Fruit fly (Drosophila melanogaster) whole organism, pupa: ENCODE measurements around the gene CG1271.

ENCODE experiments used
- CG10348 ChIP-seq: fragments of 200-800 bp; sonication (Bioruptor generic); IDR thresholded peaks from 2 replicates; pipeline ENCODE4 v1.3.6; 2022; ENCODE audit warnings: missing biosample characterization, missing genetic modification characterization
- CG12605 ChIP-seq: fragments of 200-800 bp; sonication (Bioruptor generic); IDR thresholded peaks from 2 replicates; pipeline ENCODE4 v1.3.6; 2022; ENCODE audit warnings: missing biosample characterization, missing genetic modification characterization
- CG13204 ChIP-seq: fragments of 200-800 bp; sonication (Bioruptor generic); optimal IDR thresholded peaks from 2 replicates; lab custom pipeline; 2018; ENCODE audit warnings: missing biosample characterization, mild to moderate bottlenecking, missing genetic modification characterization, moderate library complexity
- CG14655 ChIP-seq: fragments of 200-800 bp; sonication (Bioruptor generic); optimal IDR thresholded peaks from 3 replicates; lab custom pipeline; 2017; ENCODE audit warnings: mild to moderate bottlenecking, missing biosample characterization, missing genetic modification reagents, missing genetic modification characterization
- CG15710 ChIP-seq: fragments of 200-800 bp; sonication (Bioruptor generic); optimal IDR thresholded peaks from 2 replicates; lab custom pipeline; 2018; ENCODE audit warnings: missing biosample characterization, mild to moderate bottlenecking, missing genetic modification characterization, moderate library complexity
- CG17806 ChIP-seq: fragments of 200-800 bp; sonication (Bioruptor generic); optimal IDR thresholded peaks from 2 replicates; lab custom pipeline; 2018; ENCODE audit warnings: missing biosample characterization, mild to moderate bottlenecking, missing genetic modification characterization, moderate library complexity
- CG32121 ChIP-seq: fragments of 200-800 bp; sonication (Bioruptor generic); IDR thresholded peaks from 2 replicates; pipeline ENCODE4 v1.3.6; 2022; ENCODE audit warnings: missing biosample characterization, missing genetic modification characterization
- CG34367 ChIP-seq: fragments of 200-800 bp; sonication (Bioruptor generic); optimal IDR thresholded peaks from 2 replicates; lab custom pipeline; 2018; ENCODE audit warnings: missing biosample characterization, mild to moderate bottlenecking, missing genetic modification characterization
- CG4496 ChIP-seq: fragments of 200-800 bp; sonication (Bioruptor generic); IDR thresholded peaks from 3 replicates; pipeline ENCODE4 v1.3.6; 2022; ENCODE audit warnings: missing biosample characterization, missing genetic modification characterization
- CG8159 ChIP-seq: fragments of 200-800 bp; sonication (Bioruptor generic); optimal IDR thresholded peaks from 3 replicates; lab custom pipeline; 2018; ENCODE audit warnings: missing biosample characterization, mild to moderate bottlenecking, missing genetic modification characterization, moderate library complexity
- CG8301 ChIP-seq: fragments of 200-800 bp; sonication (Bioruptor generic); optimal IDR thresholded peaks from 2 replicates; lab custom pipeline; 2018; ENCODE audit warnings: missing biosample characterization, mild to moderate bottlenecking, missing genetic modification characterization
- CG9948 ChIP-seq: fragments of 200-800 bp; sonication (Bioruptor generic); optimal IDR thresholded peaks from 2 replicates; lab custom pipeline; 2018; ENCODE audit warnings: missing biosample characterization, mild to moderate bottlenecking, missing genetic modification characterization, moderate library complexity
- D1 ChIP-seq: fragments of 200-800 bp; sonication (Bioruptor generic); optimal IDR thresholded peaks from 2 replicates; lab custom pipeline; 2018; ENCODE audit warnings: missing biosample characterization, mild to moderate bottlenecking, missing genetic modification characterization, moderate library complexity
- EcR ChIP-seq: fragments of 200-800 bp; sonication (Bioruptor generic); optimal IDR thresholded peaks from 3 replicates; lab custom pipeline; 2019; ENCODE audit warnings: missing biosample characterization, missing genetic modification characterization, mild to moderate bottlenecking, moderate library complexity, missing genetic modification reagents
- Ets98B ChIP-seq: fragments of 200-800 bp; sonication (Bioruptor generic); IDR thresholded peaks from 2 replicates; pipeline ENCODE4 v1.3.6; 2022; ENCODE audit warnings: missing biosample characterization, missing genetic modification characterization
- Pif1A ChIP-seq: fragments of 200-800 bp; sonication (Bioruptor generic); optimal IDR thresholded peaks from 3 replicates; lab custom pipeline; 2016; ENCODE audit warnings: missing biosample characterization, missing genetic modification characterization
- Pif1B ChIP-seq: fragments of 200-800 bp; sonication (Bioruptor generic); optimal IDR thresholded peaks from 3 replicates; lab custom pipeline; 2016; ENCODE audit warnings: missing biosample characterization, missing genetic modification characterization
- Snoo ChIP-seq: fragments of 200-800 bp; sonication (Bioruptor generic); optimal IDR thresholded peaks from 3 replicates; lab custom pipeline; 2017; ENCODE audit warnings: missing biosample characterization, mild to moderate bottlenecking, missing genetic modification characterization, inconsistent platforms
- fd96Ca ChIP-seq: fragments of 200-800 bp; sonication (Bioruptor generic); IDR thresholded peaks from 3 replicates; pipeline ENCODE4 v1.3.6; 2022; ENCODE audit warnings: missing biosample characterization, missing genetic modification characterization
- gl ChIP-seq: fragments of 200-800 bp; sonication (Bioruptor generic); optimal IDR thresholded peaks from 2 replicates; lab custom pipeline; 2018; ENCODE audit warnings: missing biosample characterization, mild to moderate bottlenecking, missing genetic modification characterization
- rn ChIP-seq: fragments of 200-800 bp; sonication (Bioruptor generic); IDR thresholded peaks from 2 replicates; pipeline ENCODE4 v1.3.6; 2022; ENCODE audit warnings: missing biosample characterization, missing genetic modification characterization

CG1271 gene

dm6 chr3L:3037822-3038563, 14.3 kb upstream of the CG1271 start:
- no peak for TF ChIP-seq CG14655 (GFP tag; lab: Kevin White, UChicago)
- no peak for TF ChIP-seq Pif1A (GFP tag; lab: Kevin White, UChicago)
- TF ChIP-seq EcR: peak; percentile 84
- TF ChIP-seq CG32121: peak; percentile 90
- TF ChIP-seq CG17806 (tag; lab: Kevin White, UChicago): no peak
- peak; percentile 37 for TF ChIP-seq CG12605
- TF ChIP-seq CG10348: no peak
- TF ChIP-seq CG15710: no peak
- TF ChIP-seq Ets98B (GFP tag; lab: Robert Waterston, UW): peak; percentile 85
- TF ChIP-seq CG34367 (tag; lab: Kevin White, UChicago): no peak
- no peak for TF ChIP-seq CG8301
- no peak for TF ChIP-seq Pif1B (GFP tag; lab: Kevin White, UChicago)
- no peak for TF ChIP-seq rn
- no peak for TF ChIP-seq CG8159 (tag; lab: Kevin White, UChicago)
- TF ChIP-seq fd96Ca (GFP tag; lab: Robert Waterston, UW): peak; percentile 90
- no peak for TF ChIP-seq gl (tag; lab: Kevin White, UChicago)
- TF ChIP-seq CG13204 (GFP tag; lab: Kevin White, UChicago): peak; percentile 98
- peak; percentile 69; the same call in 2 of the 3 replicates for TF ChIP-seq CG4496 (GFP tag; lab: Robert Waterston, UW)
- no peak for TF ChIP-seq D1 (tag; lab: Kevin White, UChicago)
- no peak for TF ChIP-seq CG9948 (tag; lab: Kevin White, UChicago)
- TF ChIP-seq Snoo (tag; lab: Kevin White, UChicago): no peak

- TF ChIP-seq CG4496 (GFP tag; lab: Robert Waterston, UW) (peak; percentile 87), CG13204 (GFP tag; lab: Kevin White, UChicago) (no peak), rn (0 out of 2 replicates have a peak, but pooled peaks have one; percentile 22), CG14655 (GFP tag; lab: Kevin White, UChicago) (peak; percentile 66), gl (tag; lab: Kevin White, UChicago) (no peak), CG10348 (no peak), CG12605 (peak; percentile 25; the same call in 1 of the 2 replicates), CG15710 (peak; percentile 56), CG34367 (tag; lab: Kevin White, UChicago) (peak; percentile 43), CG17806 (tag; lab: Kevin White, UChicago) (peak; percentile 41), Pif1B (GFP tag; lab: Kevin White, UChicago) (peak; percentile 73), CG32121 (peak; percentile 77), fd96Ca (GFP tag; lab: Robert Waterston, UW) (0 out of 3 replicates have a peak, but pooled peaks have one; percentile 26), CG9948 (tag; lab: Kevin White, UChicago) (peak; percentile 60), CG8301 (peak; percentile 68), Snoo (tag; lab: Kevin White, UChicago) (peak; percentile 52), EcR (no peak), D1 (tag; lab: Kevin White, UChicago) (no peak), CG8159 (tag; lab: Kevin White, UChicago) (peak; percentile 53), Ets98B (GFP tag; lab: Robert Waterston, UW) (peak; percentile 75), Pif1A (GFP tag; lab: Kevin White, UChicago) (peak; percentile 66)
Observed at dm6 chr3L:3042150-3043049, 9.9 kb upstream of the CG1271 start, which contains the start of gene Prx4. Prx4 (plus strand) TSS chr3L:3042359.

dm6 chr3L:3045256-3045743, 7.0 kb upstream of the CG1271 start:
- peak; percentile 32; the same call in 1 of the 3 replicates for TF ChIP-seq fd96Ca (GFP tag; lab: Robert Waterston, UW)
- TF ChIP-seq CG8159 (tag; lab: Kevin White, UChicago): peak; percentile 94
- TF ChIP-seq CG9948 (tag; lab: Kevin White, UChicago): peak; percentile 90
- no peak for TF ChIP-seq EcR
- peak; percentile 89 for TF ChIP-seq D1 (tag; lab: Kevin White, UChicago)
- peak; percentile 61 for TF ChIP-seq Ets98B (GFP tag; lab: Robert Waterston, UW)
- peak; percentile 79 for TF ChIP-seq Snoo (tag; lab: Kevin White, UChicago)
- TF ChIP-seq CG15710: peak; percentile 92
- peak; percentile 87 for TF ChIP-seq CG34367 (tag; lab: Kevin White, UChicago)
- TF ChIP-seq CG8301: peak; percentile 76
- TF ChIP-seq gl (tag; lab: Kevin White, UChicago): peak; percentile 70
- peak; percentile 48 for TF ChIP-seq CG13204 (GFP tag; lab: Kevin White, UChicago)
- no peak; the same call in 1 of the 2 replicates for TF ChIP-seq CG12605
- no peak for TF ChIP-seq CG10348
- TF ChIP-seq Pif1A (GFP tag; lab: Kevin White, UChicago): peak; percentile 83
- peak; percentile 83 for TF ChIP-seq CG14655 (GFP tag; lab: Kevin White, UChicago)
- TF ChIP-seq CG17806 (tag; lab: Kevin White, UChicago): peak; percentile 87
- TF ChIP-seq CG32121: peak; percentile 37; the same call in 1 of the 2 replicates
- TF ChIP-seq Pif1B (GFP tag; lab: Kevin White, UChicago): peak; percentile 88
- peak; percentile 74; the same call in 1 of the 3 replicates for TF ChIP-seq CG4496 (GFP tag; lab: Robert Waterston, UW)
- no peak for TF ChIP-seq rn
